Worm (Caenorhabditis elegans) whole organism, midembryonic: Measurements from ENCODE around the gene fcmt-1.

ENCODE experiments used
- T22C8.4 ChIP-seq: fragments of 200-800 bp; sonication (Bioruptor generic); IDR thresholded peaks from 2 replicates; pipeline ENCODE4 v1.3.6; 2022; ENCODE audit warnings: missing genetic modification characterization, missing compliant biosample characterization
- cog-1 ChIP-seq: sonication (generic microtip); optimal IDR thresholded peaks from 2 replicates; lab custom pipeline; 2016; ENCODE audit warnings: missing genetic modification characterization, missing compliant biosample characterization
- flt-1 ChIP-seq: fragments of 200-800 bp; sonication (Bioruptor generic); IDR thresholded peaks from 2 replicates; pipeline ENCODE4 v1.3.6; 2022; ENCODE audit warnings: missing genetic modification characterization, missing compliant biosample characterization
- klf-2 ChIP-seq: fragments of 200-800 bp; sonication (Bioruptor generic); conservative IDR thresholded peaks from 2 replicates; pipeline ENCODE4 v1.3.6; 2022; ENCODE audit warnings: missing genetic modification reagents, missing genetic modification characterization, missing compliant biosample characterization
- med-1 ChIP-seq: sonication (generic microtip); optimal IDR thresholded peaks from 2 replicates; lab custom pipeline; 2017; ENCODE audit warnings: missing genetic modification characterization, mild to moderate bottlenecking, missing compliant biosample characterization, antibody characterized with exemption, missing genetic modification reagents; ENCODE audit not compliant: insufficient read depth
- ref-1 ChIP-seq: fragments of 200-800 bp; sonication (Bioruptor generic); conservative IDR thresholded peaks from 2 replicates; pipeline ENCODE4 v1.3.6; 2022; ENCODE audit warnings: missing genetic modification reagents, missing genetic modification characterization, missing compliant biosample characterization
- tab-1 ChIP-seq: fragments of 200-800 bp; sonication (Bioruptor generic); IDR thresholded peaks from 2 replicates; pipeline ENCODE4 v1.3.6; 2022; ENCODE audit warnings: missing genetic modification characterization, missing compliant biosample characterization
- ztf-23 ChIP-seq: fragments of 200-800 bp; sonication (Bioruptor generic); IDR thresholded peaks from 2 replicates; pipeline ENCODE4 v1.3.6; 2022; ENCODE audit warnings: missing genetic modification reagents, missing genetic modification characterization, missing compliant biosample characterization
- ztf-29 ChIP-seq: fragments of 200-800 bp; sonication (Bioruptor generic); IDR thresholded peaks from 2 replicates; pipeline ENCODE4 v1.3.6; 2022; ENCODE audit warnings: missing genetic modification reagents, missing genetic modification characterization, missing compliant biosample characterization

The fcmt-1 gene

ce11 chrII:11739199-11739598, 29.8 kb upstream of the fcmt-1 start, which contains the start of gene ctsa-1.2:
Gene ctsa-1.2 (plus strand): TSS chrII:11739358.
- no peak for TF ChIP-seq ref-1 (GFP tag; lab: Robert Waterston, UW)
- TF ChIP-seq ztf-29 (GFP tag; lab: Robert Waterston, UW): no peak
- TF ChIP-seq tab-1 (GFP tag; lab: Robert Waterston, UW): no peak
- TF ChIP-seq T22C8.4 (GFP tag; lab: Robert Waterston, UW): no peak
- no peak for TF ChIP-seq cog-1 (tag; lab: Kevin White, UChicago)
- no peak for TF ChIP-seq ztf-23 (GFP tag; lab: Robert Waterston, UW)
- TF ChIP-seq med-1 (GFP tag; lab: Kevin White, UChicago): no peak
- no peak for TF ChIP-seq klf-2
- no peak for TF ChIP-seq flt-1 (GFP tag; lab: Robert Waterston, UW)

- TF ChIP-seq ref-1 (GFP tag; lab: Robert Waterston, UW) (no peak), klf-2 (no peak), T22C8.4 (GFP tag; lab: Robert Waterston, UW) (no peak), cog-1 (tag; lab: Kevin White, UChicago) (no peak), tab-1 (GFP tag; lab: Robert Waterston, UW) (no peak), flt-1 (GFP tag; lab: Robert Waterston, UW) (no peak), med-1 (GFP tag; lab: Kevin White, UChicago) (no peak), ztf-23 (GFP tag; lab: Robert Waterston, UW) (no peak), ztf-29 (GFP tag; lab: Robert Waterston, UW) (no peak)
Measured at ce11 chrII:11737347-11737746, 28.0 kb upstream of the fcmt-1 start.

ce11 chrII:11733850-11734249, 24.5 kb upstream of the fcmt-1 start:
- TF ChIP-seq med-1 (GFP tag; lab: Kevin White, UChicago) (no peak), klf-2 (no peak)

ce11 chrII:11732513-11732912, 23.1 kb upstream of the fcmt-1 start, which contains the start of gene F13D12.8:
Gene F13D12.8 (minus strand): TSS chrII:11732594.
- TF ChIP-seq T22C8.4 (GFP tag; lab: Robert Waterston, UW) (no peak), cog-1 (tag; lab: Kevin White, UChicago) (no peak), ztf-29 (GFP tag; lab: Robert Waterston, UW) (no peak), ztf-23 (GFP tag; lab: Robert Waterston, UW) (no peak), ref-1 (GFP tag; lab: Robert Waterston, UW) (no peak), flt-1 (GFP tag; lab: Robert Waterston, UW) (no peak), tab-1 (GFP tag; lab: Robert Waterston, UW) (no peak), med-1 (GFP tag; lab: Kevin White, UChicago) (no peak), klf-2 (no peak)

ce11 chrII:11731174-11731724, 21.9 kb upstream of the fcmt-1 start:
- TF ChIP-seq tab-1 (GFP tag; lab: Robert Waterston, UW) (no peak), flt-1 (GFP tag; lab: Robert Waterston, UW) (no peak), klf-2 (no peak), ref-1 (GFP tag; lab: Robert Waterston, UW) (no peak), ztf-23 (GFP tag; lab: Robert Waterston, UW) (no peak), ztf-29 (GFP tag; lab: Robert Waterston, UW) (no peak), T22C8.4 (GFP tag; lab: Robert Waterston, UW) (no peak), med-1 (GFP tag; lab: Kevin White, UChicago) (no peak), cog-1 (tag; lab: Kevin White, UChicago) (no peak)

- TF ChIP-seq flt-1 (GFP tag; lab: Robert Waterston, UW) (no peak), ztf-29 (GFP tag; lab: Robert Waterston, UW) (no peak), ztf-23 (GFP tag; lab: Robert Waterston, UW) (no peak), tab-1 (GFP tag; lab: Robert Waterston, UW) (no peak), T22C8.4 (GFP tag; lab: Robert Waterston, UW) (no peak), med-1 (GFP tag; lab: Kevin White, UChicago) (no peak), klf-2 (no peak), cog-1 (tag; lab: Kevin White, UChicago) (no peak), ref-1 (GFP tag; lab: Robert Waterston, UW) (no peak)
Measured at ce11 chrII:11729757-11730535, 20.6 kb upstream of the fcmt-1 start.

- TF ChIP-seq med-1 (GFP tag; lab: Kevin White, UChicago) (no peak), T22C8.4 (GFP tag; lab: Robert Waterston, UW) (no peak), flt-1 (GFP tag; lab: Robert Waterston, UW) (no peak), cog-1 (tag; lab: Kevin White, UChicago) (no peak), klf-2 (no peak), ref-1 (GFP tag; lab: Robert Waterston, UW) (no peak), ztf-23 (GFP tag; lab: Robert Waterston, UW) (no peak), ztf-29 (GFP tag; lab: Robert Waterston, UW) (no peak), tab-1 (GFP tag; lab: Robert Waterston, UW) (no peak)
Measured at ce11 chrII:11728545-11729105, 19.3 kb upstream of the fcmt-1 start, which contains the start of gene alh-8. Gene alh-8 (plus strand): TSS chrII:11729055.

- TF ChIP-seq med-1 (GFP tag; lab: Kevin White, UChicago) (no peak), ztf-29 (GFP tag; lab: Robert Waterston, UW) (no peak), tab-1 (GFP tag; lab: Robert Waterston, UW) (no peak), ref-1 (GFP tag; lab: Robert Waterston, UW) (no peak), T22C8.4 (GFP tag; lab: Robert Waterston, UW) (no peak), cog-1 (tag; lab: Kevin White, UChicago) (no peak), klf-2 (no peak), ztf-23 (GFP tag; lab: Robert Waterston, UW) (no peak), flt-1 (GFP tag; lab: Robert Waterston, UW) (no peak)
Measured at ce11 chrII:11727438-11727837, 18.1 kb upstream of the fcmt-1 start.
